Fruit fly (Drosophila melanogaster) Kc167 (cell line): Measurements from ENCODE around the gene Nak.

Experiments used
- Myc ChIP-seq: fragments of >200 bp; optimal IDR thresholded peaks from 2 replicates; lab custom pipeline; 2017; ENCODE audit warnings: missing external identifiers
- Sin3A ChIP-seq: fragments of >200 bp; optimal IDR thresholded peaks from 2 replicates; lab custom pipeline; 2018; ENCODE audit warnings: missing external identifiers
- h ChIP-seq: fragments of >200 bp; optimal IDR thresholded peaks from 3 replicates; lab custom pipeline; 2018; ENCODE audit warnings: missing external identifiers
- insv ChIP-seq: fragments of >200 bp; optimal IDR thresholded peaks from 3 replicates; lab custom pipeline; 2018; ENCODE audit warnings: missing external identifiers
- psq ChIP-seq: fragments of >200 bp; optimal IDR thresholded peaks from 2 replicates; lab custom pipeline; 2017; ENCODE audit warnings: missing external identifiers
- ttk ChIP-seq: sonication (Bioruptor generic); optimal IDR thresholded peaks from 2 replicates; lab custom pipeline; 2017; ENCODE audit warnings: missing external identifiers

dm6 chr2L:19011895-19012645 is 43.5 kb upstream of the Nak start:
- TF ChIP-seq Myc (lab: Kevin White, UChicago): no peak
- no peak for TF ChIP-seq ttk (lab: Kevin White, UChicago)
- TF ChIP-seq psq (lab: Kevin White, UChicago): no peak
- no peak for TF ChIP-seq h
- no peak for TF ChIP-seq insv (lab: Kevin White, UChicago)
- TF ChIP-seq Sin3A: no peak
